Fruit fly (Drosophila melanogaster) whole organism, embryonic: Measurements from ENCODE around the gene CG3224.

ENCODE experiments used
- Asciz ChIP-seq: fragments of 200-800 bp; sonication (Bioruptor generic); optimal IDR thresholded peaks from 2 replicates; lab custom pipeline; 2017; ENCODE audit warnings: missing biosample characterization, mild to moderate bottlenecking, missing genetic modification characterization, missing genetic modification reagents
- BEAF-32 ChIP-seq: fragments of 200-800 bp; sonication (Bioruptor generic); optimal IDR thresholded peaks from 3 replicates; lab custom pipeline; 2017; ENCODE audit warnings: missing biosample characterization, missing genetic modification characterization, mild to moderate bottlenecking, moderate library complexity, missing genetic modification reagents
- CG10543 ChIP-seq: fragments of 200-800 bp; sonication (Bioruptor generic); optimal IDR thresholded peaks from 3 replicates; lab custom pipeline; 2017; ENCODE audit warnings: missing biosample characterization, mild to moderate bottlenecking, missing genetic modification characterization, moderate library complexity
- CG10654 ChIP-seq: fragments of 200-800 bp; sonication (Bioruptor generic); optimal IDR thresholded peaks from 2 replicates; lab custom pipeline; 2016; ENCODE audit warnings: missing biosample characterization, missing genetic modification characterization
- CG13894 ChIP-seq: fragments of 200-800 bp; sonication (Bioruptor generic); optimal IDR thresholded peaks from 3 replicates; lab custom pipeline; 2018; ENCODE audit warnings: missing biosample characterization, mild to moderate bottlenecking, missing genetic modification characterization, moderate library complexity
- CG15011 ChIP-seq: fragments of 200-800 bp; sonication (Bioruptor generic); optimal IDR thresholded peaks from 3 replicates; lab custom pipeline; 2018; ENCODE audit warnings: missing biosample characterization, mild to moderate bottlenecking, missing genetic modification characterization
- CG15073 ChIP-seq: fragments of 200-800 bp; sonication (Bioruptor generic); optimal IDR thresholded peaks from 2 replicates; lab custom pipeline; 2016; ENCODE audit warnings: missing biosample characterization, missing genetic modification characterization
- CG15514 ChIP-seq: fragments of 200-800 bp; sonication (Bioruptor generic); optimal IDR thresholded peaks from 3 replicates; lab custom pipeline; 2017; ENCODE audit warnings: missing biosample characterization, missing genetic modification characterization, mild to moderate bottlenecking, moderate library complexity, missing genetic modification reagents
- CG17361 ChIP-seq: fragments of 200-800 bp; sonication (Bioruptor generic); IDR thresholded peaks from 3 replicates; pipeline ENCODE4 v1.3.6; 2022; ENCODE audit warnings: missing biosample characterization, missing genetic modification characterization
- CG30431 ChIP-seq: fragments of 200-800 bp; sonication (Bioruptor generic); optimal IDR thresholded peaks from 2 replicates; lab custom pipeline; 2017; ENCODE audit warnings: missing biosample characterization, missing genetic modification characterization
- CG3407 ChIP-seq: fragments of 200-800 bp; sonication (Bioruptor generic); optimal IDR thresholded peaks from 2 replicates; lab custom pipeline; 2018; ENCODE audit warnings: missing biosample characterization, mild to moderate bottlenecking, missing genetic modification characterization
- CG5180 ChIP-seq: fragments of 200-800 bp; sonication (Bioruptor generic); optimal IDR thresholded peaks from 3 replicates; lab custom pipeline; 2017; ENCODE audit warnings: missing biosample characterization, missing genetic modification characterization, mild to moderate bottlenecking, moderate library complexity, missing genetic modification reagents
- CG5245 ChIP-seq: fragments of 200-800 bp; sonication (Bioruptor generic); optimal IDR thresholded peaks from 3 replicates; lab custom pipeline; 2016; ENCODE audit warnings: missing biosample characterization, missing genetic modification characterization
- Fer3 ChIP-seq: fragments of 200-800 bp; sonication (Bioruptor generic); optimal IDR thresholded peaks from 2 replicates; lab custom pipeline; 2018; ENCODE audit warnings: missing biosample characterization, mild to moderate bottlenecking, missing genetic modification characterization, moderate library complexity
- GATAe ChIP-seq: fragments of 200-800 bp; sonication (Bioruptor generic); conservative IDR thresholded peaks from 2 replicates; pipeline ENCODE4 v1.3.6; 2022; ENCODE audit warnings: missing biosample characterization, missing genetic modification characterization
- Gug ChIP-seq: fragments of 200-800 bp; sonication (Bioruptor generic); IDR thresholded peaks from 4 replicates; pipeline ENCODE4 v1.3.6; 2022; ENCODE audit warnings: missing biosample characterization, missing genetic modification characterization
- Hey ChIP-seq: fragments of 200-800 bp; sonication (Bioruptor generic); optimal IDR thresholded peaks from 3 replicates; lab custom pipeline; 2018; ENCODE audit warnings: missing biosample characterization, mild to moderate bottlenecking, missing genetic modification characterization
- Med ChIP-seq: fragments of 200-800 bp; sonication (Bioruptor generic); peaks from one replicate; lab custom pipeline; 2016; ENCODE audit warnings: missing biosample characterization, missing genetic modification characterization, mild to moderate bottlenecking, inconsistent platforms, moderate library complexity
- Nf-YA ChIP-seq: fragments of 200-800 bp; sonication (Bioruptor generic); IDR thresholded peaks from 2 replicates; pipeline ENCODE4 v1.3.6; 2022; ENCODE audit warnings: missing biosample characterization, missing genetic modification characterization
- Pdp1 ChIP-seq, 2 experiments: fragments of 200-800 bp; sonication (Bioruptor generic); optimal IDR thresholded peaks; 3 replicates each; lab custom pipeline; 2016; ENCODE audit warnings: missing biosample characterization in 2 of 2, missing genetic modification characterization in 2 of 2, mild to moderate bottlenecking in 1 of 2, moderate library complexity in 1 of 2
- Spps ChIP-seq: fragments of 200-800 bp; sonication (Bioruptor generic); optimal IDR thresholded peaks from 2 replicates; lab custom pipeline; 2018; ENCODE audit warnings: missing biosample characterization, mild to moderate bottlenecking, missing genetic modification characterization
- Trl ChIP-seq, 3 experiments: fragments of >200 bp in 2 of 3; fragments of 200-800 bp in 1 of 3; sonication (Bioruptor generic) in 1 of 3; optimal IDR thresholded peaks; 2 replicates in 1 of 3; 3 replicates in 2 of 3; lab custom pipeline; 2016 to 2017; ENCODE audit warnings: missing biosample characterization in 1 of 3, missing genetic modification characterization in 1 of 3
- Xbp1 ChIP-seq: fragments of 200-800 bp; sonication (Bioruptor generic); optimal IDR thresholded peaks from 3 replicates; lab custom pipeline; 2016; ENCODE audit warnings: missing biosample characterization, mild to moderate bottlenecking, missing genetic modification characterization
- cad ChIP-seq: fragments of >200 bp; optimal IDR thresholded peaks from 2 replicates; lab custom pipeline; 2017; ENCODE audit warnings: missing biosample characterization, missing genetic modification characterization
- cg ChIP-seq: fragments of 200-800 bp; sonication (Bioruptor generic); optimal IDR thresholded peaks from 3 replicates; lab custom pipeline; 2019; ENCODE audit warnings: missing biosample characterization, mild to moderate bottlenecking, missing genetic modification characterization, moderate library complexity
- chm ChIP-seq: fragments of 200-800 bp; sonication (Bioruptor generic); IDR thresholded peaks from 2 replicates; pipeline ENCODE4 v1.3.6; 2022; ENCODE audit warnings: missing biosample characterization, missing genetic modification characterization
- da ChIP-seq: fragments of 200-800 bp; sonication (Bioruptor generic); optimal IDR thresholded peaks from 2 replicates; lab custom pipeline; 2016; ENCODE audit warnings: missing biosample characterization, missing genetic modification characterization
- dm ChIP-seq: fragments of 200-800 bp; sonication (Bioruptor generic); optimal IDR thresholded peaks from 3 replicates; lab custom pipeline; 2016; ENCODE audit warnings: missing biosample characterization, missing genetic modification characterization
- exex ChIP-seq: fragments of 200-800 bp; sonication (Bioruptor generic); optimal IDR thresholded peaks from 4 replicates; lab custom pipeline; 2018; ENCODE audit warnings: missing biosample characterization, mild to moderate bottlenecking, missing genetic modification characterization, moderate library complexity
- fd96Cb ChIP-seq: fragments of 200-800 bp; sonication (Bioruptor generic); optimal IDR thresholded peaks from 2 replicates; lab custom pipeline; 2018; ENCODE audit warnings: missing biosample characterization, mild to moderate bottlenecking, missing genetic modification characterization, moderate library complexity
- hbn ChIP-seq: fragments of 200-800 bp; sonication (Bioruptor generic); IDR thresholded peaks from 2 replicates; pipeline ENCODE4 v1.3.6; 2022; ENCODE audit warnings: missing biosample characterization, missing genetic modification characterization; ENCODE audit not compliant: partially characterized antibody
- kah ChIP-seq: fragments of 200-800 bp; sonication (Bioruptor generic); optimal IDR thresholded peaks from 2 replicates; lab custom pipeline; 2018; ENCODE audit warnings: missing biosample characterization, mild to moderate bottlenecking, missing genetic modification characterization
- onecut ChIP-seq: fragments of 200-800 bp; sonication (Bioruptor generic); IDR thresholded peaks from 2 replicates; pipeline ENCODE4 v1.3.6; 2022; ENCODE audit warnings: missing biosample characterization, missing genetic modification characterization
- p53 ChIP-seq: fragments of 200-800 bp; sonication (Bioruptor generic); optimal IDR thresholded peaks from 2 replicates; lab custom pipeline; 2016; ENCODE audit warnings: missing biosample characterization, missing genetic modification characterization
- pan ChIP-seq, 4 experiments: fragments of >200 bp in 3 of 4; fragments of 200-800 bp in 1 of 4; sonication (Bioruptor generic) in 1 of 4; optimal IDR thresholded peaks in 3 of 4; IDR thresholded peaks in 1 of 4; 2 replicates each; pipeline versions ENCODE4 v1.3.6 to Lab custom; 2017 to 2022; ENCODE audit warnings: missing biosample characterization in 2 of 4, missing genetic modification characterization in 2 of 4, mixed read lengths in 1 of 4
- pfk ChIP-seq: fragments of 200-800 bp; sonication (Bioruptor generic); optimal IDR thresholded peaks from 2 replicates; lab custom pipeline; 2018; ENCODE audit warnings: missing biosample characterization, mild to moderate bottlenecking, missing genetic modification characterization, moderate library complexity
- scrt ChIP-seq: fragments of 200-800 bp; sonication (Bioruptor generic); optimal IDR thresholded peaks from 2 replicates; lab custom pipeline; 2018; ENCODE audit warnings: missing biosample characterization, mild to moderate bottlenecking, missing genetic modification characterization, moderate library complexity
- sd ChIP-seq: fragments of 200-800 bp; sonication (Bioruptor generic); optimal IDR thresholded peaks from 3 replicates; lab custom pipeline; 2018; ENCODE audit warnings: missing biosample characterization, mild to moderate bottlenecking, missing genetic modification characterization, moderate library complexity
- sens ChIP-seq: fragments of 200-800 bp; sonication (Bioruptor generic); peaks from one replicate; lab custom pipeline; 2016; ENCODE audit warnings: missing biosample characterization, missing genetic modification characterization
- slou ChIP-seq: fragments of 200-800 bp; sonication (Bioruptor generic); optimal IDR thresholded peaks from 3 replicates; lab custom pipeline; 2016; ENCODE audit warnings: missing biosample characterization, missing genetic modification characterization
- sqz ChIP-seq: fragments of 200-800 bp; sonication (Bioruptor generic); optimal IDR thresholded peaks from 3 replicates; lab custom pipeline; 2018; ENCODE audit warnings: missing biosample characterization, mild to moderate bottlenecking, missing genetic modification characterization
- stwl ChIP-seq: fragments of 200-800 bp; sonication (Bioruptor generic); optimal IDR thresholded peaks from 3 replicates; lab custom pipeline; 2018; ENCODE audit warnings: missing biosample characterization, mild to moderate bottlenecking, missing genetic modification characterization, moderate library complexity
- toy ChIP-seq: fragments of 200-800 bp; sonication (Bioruptor generic); IDR thresholded peaks from 2 replicates; pipeline ENCODE4 v1.3.6; 2022; ENCODE audit warnings: missing biosample characterization, missing genetic modification characterization
- tup ChIP-seq: fragments of 200-800 bp; sonication (Bioruptor generic); optimal IDR thresholded peaks from 2 replicates; lab custom pipeline; 2016; ENCODE audit warnings: missing biosample characterization, mild to moderate bottlenecking, missing genetic modification characterization, moderate library complexity

Gene CG3224

dm6 chrX:6710258-6710657 lies 49.0 kb upstream of the CG3224 start:
- TF ChIP-seq Pdp1 (GFP tag; optimal IDR thresholded peaks at IDR 0.05; lab: Kevin White, UChicago) (peak in 1 of 2 experiments; percentile 34), Fer3 (tag; lab: Kevin White, UChicago) (no peak), onecut (GFP tag; lab: Robert Waterston, UW) (peak; percentile 63)

dm6 chrX:6709252-6710037 lies 48.2 kb upstream of the CG3224 start:
- TF ChIP-seq Med (GFP tag; lab: Kevin White, UChicago) (peak; percentile 32), sens (GFP tag; lab: Kevin White, UChicago) (peak; percentile 64), scrt (GFP tag; lab: Kevin White, UChicago) (peak; percentile 22), stwl (tag; lab: Kevin White, UChicago) (no peak), CG3407 (GFP tag; lab: Kevin White, UChicago) (no peak), pfk (GFP tag; lab: Kevin White, UChicago) (peak; percentile 95), Trl (optimal IDR thresholded peaks at IDR 0.05; lab: Kevin White, UChicago) (peak; percentile 48 to 50), Trl (GFP tag; optimal IDR thresholded peaks at IDR 0.05; lab: Kevin White, UChicago) (no peak), hbn (GFP tag; lab: Robert Waterston, UW) (no peak), kah (GFP tag; lab: Kevin White, UChicago) (peak; percentile 74), cg (GFP tag; lab: Kevin White, UChicago) (no peak), cad (GFP tag; lab: Kevin White, UChicago) (no peak), chm (GFP tag; lab: Robert Waterston, UW) (0 out of 2 replicates have a peak, but pooled peaks have one; percentile 10)

DNA sequence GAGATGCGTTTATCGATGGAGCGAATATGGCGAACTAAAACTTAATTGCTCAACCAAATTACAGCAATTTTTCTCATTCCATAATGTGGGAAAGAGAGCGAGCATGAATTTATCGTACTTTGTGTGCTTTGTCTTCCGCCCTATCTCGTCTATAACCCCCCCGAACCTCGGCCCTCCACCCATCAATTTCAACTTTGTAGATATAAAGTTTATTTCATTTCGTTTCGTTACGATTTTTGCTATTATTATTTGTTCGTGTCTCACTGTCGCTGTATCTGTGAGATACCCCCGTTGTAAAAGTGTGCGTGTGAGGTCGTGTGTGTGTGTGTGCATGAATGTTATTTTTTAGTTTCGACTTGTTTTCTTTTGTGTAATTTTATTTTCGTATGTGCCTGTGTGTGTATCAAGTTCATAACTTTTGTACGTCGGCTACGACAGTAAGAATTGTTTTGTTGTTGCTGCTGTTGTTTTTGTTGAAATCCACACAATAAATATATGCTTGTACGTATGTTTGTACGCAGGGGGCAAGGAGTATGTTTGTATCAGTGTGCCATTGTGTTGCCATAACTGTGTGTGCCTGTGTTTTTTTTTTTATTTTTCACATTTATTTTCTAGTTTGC lies 47.4 kb upstream of the CG3224 start:
- TF ChIP-seq Spps (tag; lab: Kevin White, UChicago) (no peak), dm (GFP tag; lab: Kevin White, UChicago) (no peak), CG30431 (GFP tag; lab: Kevin White, UChicago) (no peak), pan (optimal IDR thresholded peaks at IDR 0.05; lab: Kevin White, UChicago) (no peak), pan (GFP tag; optimal IDR thresholded peaks at IDR 0.05 in 1 of 2, IDR thresholded peaks at IDR 0.05 in 1 of 2) (no peak), CG5245 (GFP tag; lab: Kevin White, UChicago) (no peak), slou (GFP tag; lab: Kevin White, UChicago) (no peak), CG10654 (no peak), GATAe (GFP tag; lab: Robert Waterston, UW) (peak; percentile 23; the same call in 1 of the 2 replicates), CG15011 (no peak), exex (tag; lab: Kevin White, UChicago) (peak; percentile 58), Nf-YA (GFP tag; lab: Robert Waterston, UW) (no peak), sd (tag; lab: Kevin White, UChicago) (peak; percentile 20), Hey (no peak), CG10543 (GFP tag; lab: Kevin White, UChicago) (peak; percentile 11), Xbp1 (GFP tag; lab: Kevin White, UChicago) (no peak), CG13894 (no peak), p53 (GFP tag; lab: Kevin White, UChicago) (no peak), toy (GFP tag; lab: Robert Waterston, UW) (no peak), tup (GFP tag; lab: Kevin White, UChicago) (no peak), CG15514 (GFP tag; lab: Kevin White, UChicago) (peak; percentile 22), da (GFP tag; lab: Kevin White, UChicago) (no peak), Gug (GFP tag; lab: Robert Waterston, UW) (no peak), CG5180 (GFP tag; lab: Kevin White, UChicago) (peak; percentile 54), sqz (GFP tag; lab: Kevin White, UChicago) (peak; percentile 31), Asciz (GFP tag; lab: Kevin White, UChicago) (no peak), CG17361 (GFP tag; lab: Robert Waterston, UW) (no peak), BEAF-32 (GFP tag; lab: Kevin White, UChicago) (no peak), fd96Cb (tag; lab: Kevin White, UChicago) (no peak), CG15073 (GFP tag; lab: Kevin White, UChicago) (no peak)
